Worm (Caenorhabditis elegans) whole organism, L3 larva: ENCODE results near the gene str-243.
A peak's percentile ranks its signal among the peaks of the same experiment; 100 is the strongest.

Source experiments
- ZK546.5 ChIP-seq: sonication (generic microtip); optimal IDR thresholded peaks from 2 replicates; lab custom pipeline; 2017; ENCODE audit warnings: missing biosample characterization, missing genetic modification characterization
- aly-2 ChIP-seq: fragments of 150-350 bp; optimal IDR thresholded peaks from 2 replicates; lab custom pipeline; 2014; ENCODE audit warnings: missing biosample characterization, missing genetic modification characterization
- ama-1 ChIP-seq: fragments of 150-350 bp; optimal IDR thresholded peaks from 2 replicates; lab custom pipeline; 2018
- ceh-28 ChIP-seq: fragments of 150-350 bp; optimal IDR thresholded peaks from 2 replicates; lab custom pipeline; 2014; ENCODE audit warnings: missing biosample characterization, missing genetic modification reagents, missing genetic modification characterization
- ceh-82 ChIP-seq: fragments of 150-350 bp; optimal IDR thresholded peaks from 2 replicates; lab custom pipeline; 2014; ENCODE audit warnings: missing biosample characterization, missing genetic modification characterization
- ceh-9 ChIP-seq: sonication (generic microtip); optimal IDR thresholded peaks from 2 replicates; lab custom pipeline; 2018; ENCODE audit warnings: missing biosample characterization, missing genetic modification characterization
- daf-12 ChIP-seq: fragments of 150-350 bp; optimal IDR thresholded peaks from 2 replicates; lab custom pipeline; 2014; ENCODE audit warnings: missing biosample characterization, missing genetic modification reagents, missing genetic modification characterization
- egl-5 ChIP-seq: fragments of 150-350 bp; optimal IDR thresholded peaks from 2 replicates; lab custom pipeline; 2017; ENCODE audit warnings: missing biosample characterization, missing genetic modification reagents, missing genetic modification characterization, inconsistent platforms
- elt-2 ChIP-seq: sonication (generic microtip); optimal IDR thresholded peaks from 2 replicates; lab custom pipeline; 2016; ENCODE audit warnings: missing genetic modification reagents, mild to moderate bottlenecking, missing genetic modification characterization, missing compliant biosample characterization
- eor-1 ChIP-seq, 2 experiments: fragments of 150-350 bp; optimal IDR thresholded peaks; 2 replicates each; lab custom pipeline; 2014 to 2018; ENCODE audit warnings: missing biosample characterization in 2 of 2, missing genetic modification characterization in 2 of 2
- fkh-10 ChIP-seq: sonication (generic microtip); optimal IDR thresholded peaks from 2 replicates; lab custom pipeline; 2017; ENCODE audit warnings: missing biosample characterization, missing genetic modification reagents, missing genetic modification characterization
- fkh-2 ChIP-seq: fragments of 150-350 bp; optimal IDR thresholded peaks from 2 replicates; lab custom pipeline; 2014; ENCODE audit warnings: missing biosample characterization, missing genetic modification reagents, missing genetic modification characterization
- fos-1 ChIP-seq: fragments of 150-350 bp; optimal IDR thresholded peaks from 2 replicates; lab custom pipeline; 2014; ENCODE audit warnings: missing biosample characterization, missing genetic modification characterization
- hmg-11 ChIP-seq: sonication (generic microtip); optimal IDR thresholded peaks from 2 replicates; lab custom pipeline; 2016; ENCODE audit warnings: missing genetic modification characterization, missing compliant biosample characterization
- lin-15B ChIP-seq: fragments of 150-350 bp; optimal IDR thresholded peaks from 2 replicates; lab custom pipeline; 2014; ENCODE audit warnings: missing biosample characterization, missing genetic modification characterization
- lsy-12 ChIP-seq: sonication (generic microtip); optimal IDR thresholded peaks from 2 replicates; lab custom pipeline; 2016; ENCODE audit warnings: mild to moderate bottlenecking, missing genetic modification characterization, missing compliant biosample characterization
- mdl-1 ChIP-seq: fragments of 150-350 bp; optimal IDR thresholded peaks from 2 replicates; lab custom pipeline; 2014; ENCODE audit warnings: missing biosample characterization, missing genetic modification characterization
- mml-1 ChIP-seq: fragments of 150-350 bp; sonication (generic microtip); optimal IDR thresholded peaks from 3 replicates; lab custom pipeline; 2014; ENCODE audit warnings: missing biosample characterization, missing genetic modification characterization
- nfya-1 ChIP-seq: sonication (generic microtip); optimal IDR thresholded peaks from 2 replicates; lab custom pipeline; 2017; ENCODE audit warnings: missing genetic modification characterization, mild to moderate bottlenecking, missing compliant biosample characterization, antibody characterized with exemption, moderate library complexity; ENCODE audit not compliant: insufficient read depth
- nhr-11 ChIP-seq: fragments of 150-350 bp; optimal IDR thresholded peaks from 2 replicates; lab custom pipeline; 2014; ENCODE audit warnings: missing biosample characterization, missing genetic modification characterization
- nhr-12 ChIP-seq: fragments of 150-350 bp; optimal IDR thresholded peaks from 2 replicates; lab custom pipeline; 2014; ENCODE audit warnings: missing biosample characterization, missing genetic modification characterization
- nhr-25 ChIP-seq: sonication (generic microtip); optimal IDR thresholded peaks from 2 replicates; lab custom pipeline; 2017; ENCODE audit warnings: missing biosample characterization, missing genetic modification characterization
- nhr-28 ChIP-seq: fragments of 150-350 bp; optimal IDR thresholded peaks from 2 replicates; lab custom pipeline; 2014; ENCODE audit warnings: missing biosample characterization, missing genetic modification characterization
- nhr-43 ChIP-seq: sonication (generic microtip); optimal IDR thresholded peaks from 2 replicates; lab custom pipeline; 2016; ENCODE audit warnings: mild to moderate bottlenecking, missing genetic modification characterization, missing compliant biosample characterization; ENCODE audit not compliant: poor library complexity, severe bottlenecking
- nhr-67 ChIP-seq: fragments of 150-350 bp; optimal IDR thresholded peaks from 2 replicates; lab custom pipeline; 2014; ENCODE audit warnings: missing biosample characterization, missing genetic modification characterization
- nhr-76 ChIP-seq: fragments of 150-350 bp; sonication (generic microtip); optimal IDR thresholded peaks from 5 replicates; lab custom pipeline; 2014; ENCODE audit warnings: missing biosample characterization, missing genetic modification characterization
- pha-4 ChIP-seq: fragments of 150-350 bp; optimal IDR thresholded peaks from 2 replicates; lab custom pipeline; 2014; ENCODE audit warnings: missing biosample characterization, missing genetic modification reagents, missing genetic modification characterization
- pqm-1 ChIP-seq: fragments of 150-350 bp; optimal IDR thresholded peaks from 2 replicates; lab custom pipeline; 2017; ENCODE audit warnings: missing biosample characterization, missing genetic modification characterization, inconsistent platforms
- sea-2 ChIP-seq: fragments of 150-350 bp; sonication (generic microtip); optimal IDR thresholded peaks from 4 replicates; lab custom pipeline; 2014; ENCODE audit warnings: missing biosample characterization, missing genetic modification reagents, missing genetic modification characterization
- skn-1 ChIP-seq: fragments of 150-350 bp; optimal IDR thresholded peaks from 2 replicates; lab custom pipeline; 2014; ENCODE audit warnings: missing biosample characterization, missing genetic modification characterization
- unc-39 ChIP-seq: sonication (generic microtip); optimal IDR thresholded peaks from 4 replicates; lab custom pipeline; 2017; ENCODE audit warnings: missing biosample characterization, missing genetic modification characterization
- unc-62 ChIP-seq: fragments of 150-350 bp; sonication (generic microtip); optimal IDR thresholded peaks from 4 replicates; lab custom pipeline; 2014; ENCODE audit warnings: missing biosample characterization, missing genetic modification reagents, missing genetic modification characterization
- zag-1 ChIP-seq: fragments of 150-350 bp; optimal IDR thresholded peaks from 2 replicates; lab custom pipeline; 2014; ENCODE audit warnings: missing biosample characterization, missing genetic modification characterization

Gene str-243

DNA sequence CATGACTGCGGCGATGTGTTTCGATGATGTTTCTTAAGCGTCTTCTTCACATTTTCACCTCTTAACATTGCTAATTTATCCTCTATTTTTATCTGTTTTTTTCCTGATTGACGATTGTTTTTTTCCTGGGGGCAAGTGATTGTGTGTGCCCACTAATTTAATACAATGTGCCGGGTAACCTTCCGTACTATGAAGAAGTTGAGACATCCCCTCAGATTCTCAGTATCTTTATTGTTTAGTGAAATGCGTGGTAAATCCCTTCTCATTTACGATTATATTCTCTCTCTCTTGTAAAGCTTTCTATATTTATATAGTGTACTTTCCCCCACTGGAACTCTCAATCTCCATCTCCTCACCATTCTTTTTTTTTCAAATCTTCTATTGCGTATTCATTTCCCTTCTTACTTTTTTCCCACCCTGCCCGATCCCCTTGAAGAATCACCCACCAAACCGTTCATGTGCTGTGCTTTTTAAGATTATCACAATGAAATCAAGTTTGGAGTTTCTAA, 46.2 kb upstream of the str-243 start:
- TF ChIP-seq nhr-43 (tag; lab: Kevin White, UChicago) (peak; percentile 22), ceh-82 (tag; lab: Kevin White, UChicago) (no peak)

DNA sequence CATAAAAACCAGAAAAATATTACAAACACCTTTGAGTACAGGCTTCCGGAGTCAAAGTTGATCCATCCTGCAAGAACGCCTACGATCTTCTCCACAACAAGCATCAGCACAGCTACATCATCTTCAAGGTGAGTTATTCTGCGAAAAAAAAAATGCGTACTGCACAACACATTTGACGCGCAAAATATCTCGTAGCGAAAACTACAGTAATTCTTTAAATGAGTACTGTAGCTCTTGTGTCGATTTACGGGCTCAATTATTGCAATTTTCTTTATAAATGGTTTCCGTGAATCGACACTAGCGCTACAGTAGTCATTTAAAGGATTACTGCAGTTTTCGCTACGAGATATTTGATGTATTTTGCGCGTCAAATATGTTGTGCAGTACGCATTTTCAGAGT, 45.7 kb upstream of the str-243 start:
- TF ChIP-seq hmg-11 (tag; lab: Kevin White, UChicago), result no peak
- no peak for TF ChIP-seq ceh-82 (tag; lab: Kevin White, UChicago)
- no peak for TF ChIP-seq ceh-28
- TF ChIP-seq ama-1 (lab: Kevin White, UChicago), result no peak
- no peak for TF ChIP-seq mml-1 (tag; lab: Kevin White, UChicago)
- no peak for TF ChIP-seq fkh-10
- TF ChIP-seq ZK546.5, result no peak
- no peak for TF ChIP-seq elt-2 (tag; lab: Kevin White, UChicago)
- no peak for TF ChIP-seq skn-1 (tag; lab: Kevin White, UChicago)
- no peak for TF ChIP-seq nhr-76 (tag; lab: Kevin White, UChicago)
- no peak for TF ChIP-seq eor-1 (tag; optimal IDR thresholded peaks at IDR 0.05; lab: Kevin White, UChicago)
- TF ChIP-seq ceh-9, result no peak
- no peak for TF ChIP-seq lin-15B (tag; lab: Kevin White, UChicago)
- no peak for TF ChIP-seq nhr-11 (tag; lab: Kevin White, UChicago)
- TF ChIP-seq pqm-1 (tag; lab: Kevin White, UChicago), result no peak
- no peak for TF ChIP-seq fos-1 (tag; lab: Kevin White, UChicago)
- TF ChIP-seq nhr-12, result no peak
- TF ChIP-seq mdl-1 (tag; lab: Kevin White, UChicago), result no peak

DNA sequence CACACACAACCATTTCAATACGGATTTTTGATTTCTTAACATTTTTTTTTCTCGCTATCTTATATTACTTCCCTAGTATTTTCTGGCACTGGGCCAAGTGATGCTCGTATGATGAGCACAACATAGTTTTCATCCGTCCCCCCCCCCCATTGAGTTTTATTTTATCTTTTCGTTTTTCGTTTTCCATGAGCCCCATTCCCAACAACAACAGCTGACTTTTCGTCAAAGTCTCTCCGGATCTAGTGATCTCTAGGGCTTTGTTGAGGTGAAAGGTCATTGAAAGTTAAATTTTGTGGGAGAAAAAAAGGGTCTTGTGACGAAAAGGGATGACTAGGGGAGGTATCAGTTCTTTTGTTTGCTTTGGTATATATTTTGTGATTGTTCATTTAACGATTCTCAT, 41.7 kb upstream of the str-243 start:
- no peak for TF ChIP-seq mml-1 (tag; lab: Kevin White, UChicago)
- TF ChIP-seq mdl-1 (tag; lab: Kevin White, UChicago), result no peak
- TF ChIP-seq eor-1 (tag; optimal IDR thresholded peaks at IDR 0.05; lab: Kevin White, UChicago), result no peak
- peak; percentile 73 for TF ChIP-seq egl-5 (tag; lab: Kevin White, UChicago)

DNA sequence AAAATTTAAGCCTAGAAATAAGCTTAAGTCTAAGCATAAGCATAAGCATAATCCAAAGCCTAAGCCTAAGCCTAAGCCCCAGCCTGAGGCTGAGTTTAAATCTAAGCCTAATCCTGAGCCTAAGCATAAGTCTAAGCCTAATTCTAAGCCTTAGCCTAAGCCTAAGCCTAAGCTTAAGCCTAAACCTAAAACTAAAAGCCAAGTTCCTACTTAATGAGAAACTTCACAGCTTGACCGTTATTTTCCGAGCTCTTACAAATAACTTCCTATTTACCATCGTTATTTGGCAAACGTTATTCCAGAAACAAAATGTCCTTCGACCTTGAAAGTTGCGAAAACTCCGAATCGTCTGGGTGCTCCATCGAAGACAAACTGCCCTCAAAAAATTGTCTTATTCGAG, 40.8 kb upstream of the str-243 start, which contains the start of gene C38C3.4:
C38C3.4 (plus strand) TSS at position 301 of the 400 bp plus-strand sequence.
- TF ChIP-seq lsy-12 (tag; lab: Kevin White, UChicago) (no peak), fkh-2 (tag; lab: Kevin White, UChicago) (no peak), skn-1 (tag; lab: Kevin White, UChicago) (no peak), nhr-67 (tag; lab: Kevin White, UChicago) (no peak), fkh-10 (no peak), nhr-28 (tag; lab: Kevin White, UChicago) (no peak)

DNA sequence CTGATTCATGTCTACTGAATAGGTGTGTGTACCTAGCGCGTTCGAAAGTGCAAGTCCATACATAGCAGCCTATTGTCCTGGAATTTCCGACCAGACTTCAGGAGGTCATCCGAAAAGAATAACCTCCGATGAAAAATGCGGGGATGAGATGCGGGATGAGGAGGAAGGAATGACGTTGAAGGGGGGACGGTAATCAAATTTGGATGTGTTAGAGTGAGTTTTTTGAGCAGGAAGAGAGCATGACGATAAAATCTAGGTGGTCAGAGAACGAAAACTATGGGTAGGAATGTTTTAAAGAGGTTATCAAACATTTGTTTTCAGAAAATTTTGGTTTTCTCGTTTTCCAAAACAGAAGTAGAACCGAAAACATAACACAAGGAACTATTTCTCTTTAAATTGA, 36.6 kb upstream of the str-243 start:
- TF ChIP-seq nhr-76 (tag; lab: Kevin White, UChicago) (no peak), fkh-10 (peak; percentile 58)

DNA sequence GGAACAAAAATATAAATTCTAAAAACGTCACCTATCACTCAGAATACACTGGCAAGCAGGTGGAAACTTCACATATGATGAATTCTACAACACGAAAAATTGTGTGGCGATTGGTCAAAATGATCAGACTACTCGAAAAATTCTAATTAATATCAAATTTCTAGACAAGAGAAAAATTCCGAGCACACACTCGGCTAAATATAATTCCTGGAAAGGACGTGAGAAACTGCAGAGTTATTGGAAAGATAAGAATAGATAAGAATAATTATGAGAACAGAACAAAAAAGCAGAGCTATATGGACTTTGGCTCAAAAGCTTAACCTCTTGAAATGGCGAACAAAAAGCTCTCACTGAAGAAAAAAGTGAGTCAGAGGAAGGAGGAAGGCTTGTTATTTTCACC, 35.3 kb upstream of the str-243 start:
- no peak for TF ChIP-seq nhr-76 (tag; lab: Kevin White, UChicago)
- no peak for TF ChIP-seq nhr-25 (tag; lab: Kevin White, UChicago)
- TF ChIP-seq fos-1 (tag; lab: Kevin White, UChicago), result no peak

DNA sequence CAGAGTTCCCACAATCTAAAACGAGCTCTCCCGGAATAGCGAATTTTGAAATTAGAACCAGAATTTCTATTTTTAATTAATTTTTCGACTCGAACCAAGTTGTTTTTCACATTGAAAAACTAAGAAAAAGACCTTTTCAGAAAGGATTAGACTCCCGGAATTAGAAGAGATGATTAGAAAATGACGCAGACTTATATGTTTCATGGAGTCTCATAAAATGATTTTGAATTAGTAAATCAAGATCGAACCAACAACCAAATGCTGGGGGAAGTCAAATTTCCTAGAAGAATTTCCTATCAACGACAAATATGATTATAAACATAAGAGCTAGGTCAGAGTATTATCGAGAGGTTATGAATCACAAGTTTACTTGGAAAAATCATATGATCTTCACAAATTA, 33.9 kb upstream of the str-243 start:
- TF ChIP-seq ama-1 (lab: Kevin White, UChicago) (no peak), zag-1 (tag; lab: Kevin White, UChicago) (no peak), nhr-76 (tag; lab: Kevin White, UChicago) (no peak), fkh-2 (tag; lab: Kevin White, UChicago) (no peak), ceh-28 (no peak)

DNA sequence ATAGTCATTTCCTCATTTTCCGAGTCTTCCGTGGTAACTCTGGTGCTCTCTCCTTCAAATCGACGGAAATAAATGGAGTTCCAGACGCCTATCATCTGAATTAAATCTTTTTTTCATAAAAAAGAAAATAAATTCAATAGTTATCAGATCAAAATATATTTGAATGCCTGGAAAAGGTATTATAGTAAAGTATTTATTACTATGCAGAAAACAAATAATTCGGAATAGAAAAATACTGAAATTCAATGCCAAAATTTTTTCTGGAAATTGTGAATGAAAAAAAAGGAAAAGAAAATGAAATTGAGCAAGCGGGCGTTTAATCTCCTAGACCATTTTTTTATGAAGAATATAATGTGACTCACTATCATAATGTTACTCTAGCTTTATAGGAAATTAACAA, 31.1 kb upstream of the str-243 start, which contains the start of gene C38C3.6:
C38C3.6 (minus strand) TSS at position 101 of the 400 bp plus-strand sequence.
- TF ChIP-seq unc-39 (tag; lab: Kevin White, UChicago) (no peak), nfya-1 (tag; lab: Kevin White, UChicago) (no peak), daf-12 (no peak), unc-62 (GFP tag; lab: Kevin White, UChicago) (no peak), ceh-82 (tag; lab: Kevin White, UChicago) (no peak), egl-5 (tag; lab: Kevin White, UChicago) (no peak), nhr-43 (tag; lab: Kevin White, UChicago) (no peak), aly-2 (no peak), sea-2 (GFP tag; lab: Kevin White, UChicago) (no peak), pha-4 (tag; lab: Kevin White, UChicago) (no peak), lsy-12 (tag; lab: Kevin White, UChicago) (no peak), fkh-2 (tag; lab: Kevin White, UChicago) (no peak), fkh-10 (no peak)
